Fruit fly (Drosophila melanogaster) whole organism, embryonic: ENCODE results near the gene ss.
A peak's percentile ranks its signal among the peaks of the same experiment; 100 is the strongest.

ENCODE experiments used
- B-H2 ChIP-seq: fragments of 200-800 bp; sonication (Bioruptor generic); optimal IDR thresholded peaks from 2 replicates; lab custom pipeline; 2018; ENCODE audit warnings: missing biosample characterization, mild to moderate bottlenecking, missing genetic modification characterization
- Blimp-1 ChIP-seq: fragments of 200-800 bp; sonication (Bioruptor generic); optimal IDR thresholded peaks from 3 replicates; lab custom pipeline; 2018; ENCODE audit warnings: missing biosample characterization, missing genetic modification characterization, mild to moderate bottlenecking, moderate library complexity, missing genetic modification reagents
- CG10654 ChIP-seq: fragments of 200-800 bp; sonication (Bioruptor generic); optimal IDR thresholded peaks from 2 replicates; lab custom pipeline; 2016; ENCODE audit warnings: missing biosample characterization, missing genetic modification characterization
- CG14860 ChIP-seq: fragments of 200-800 bp; sonication (Bioruptor generic); IDR thresholded peaks from 3 replicates; pipeline ENCODE4 v1.3.6; 2022; ENCODE audit warnings: missing biosample characterization, missing genetic modification characterization; ENCODE audit not compliant: partially characterized antibody
- CG15269 ChIP-seq: fragments of 200-800 bp; sonication (Bioruptor generic); optimal IDR thresholded peaks from 2 replicates; lab custom pipeline; 2018; ENCODE audit warnings: missing biosample characterization, mild to moderate bottlenecking, missing genetic modification characterization, moderate library complexity
- CG15601 ChIP-seq: fragments of 200-800 bp; sonication (Bioruptor generic); optimal IDR thresholded peaks from 3 replicates; lab custom pipeline; 2019; ENCODE audit warnings: missing biosample characterization, mild to moderate bottlenecking, missing genetic modification characterization, moderate library complexity
- CG1603 ChIP-seq: fragments of 200-800 bp; sonication (Bioruptor generic); optimal IDR thresholded peaks from 2 replicates; lab custom pipeline; 2019; ENCODE audit warnings: missing biosample characterization, mild to moderate bottlenecking, missing genetic modification characterization, moderate library complexity
- CG17802 ChIP-seq: fragments of 200-800 bp; sonication (Bioruptor generic); optimal IDR thresholded peaks from 2 replicates; lab custom pipeline; 2018; ENCODE audit warnings: missing biosample characterization, mild to moderate bottlenecking, missing genetic modification characterization, moderate library complexity
- CG18262 ChIP-seq: fragments of 200-800 bp; optimal IDR thresholded peaks from 3 replicates; lab custom pipeline; 2019; ENCODE audit warnings: missing biosample characterization, mild to moderate bottlenecking, missing genetic modification characterization, moderate library complexity
- CG2116 ChIP-seq: fragments of 200-800 bp; sonication (Bioruptor generic); optimal IDR thresholded peaks from 3 replicates; lab custom pipeline; 2018; ENCODE audit warnings: missing biosample characterization, mild to moderate bottlenecking, missing genetic modification characterization
- CG2199 ChIP-seq: fragments of 200-800 bp; sonication (Bioruptor generic); IDR thresholded peaks from 3 replicates; pipeline ENCODE4 v1.3.6; 2022; ENCODE audit warnings: missing biosample characterization, missing genetic modification characterization
- CG31365 ChIP-seq: fragments of 200-800 bp; sonication (Bioruptor generic); optimal IDR thresholded peaks from 2 replicates; lab custom pipeline; 2018; ENCODE audit warnings: missing biosample characterization, mild to moderate bottlenecking, missing genetic modification characterization
- CG33213 ChIP-seq: fragments of 200-800 bp; sonication (Bioruptor generic); optimal IDR thresholded peaks from 3 replicates; lab custom pipeline; 2016; ENCODE audit warnings: missing biosample characterization, missing genetic modification characterization
- CG34224 ChIP-seq: fragments of 200-800 bp; sonication (Bioruptor generic); IDR thresholded peaks from 3 replicates; pipeline ENCODE4 v1.3.6; 2022; ENCODE audit warnings: missing biosample characterization, missing genetic modification characterization; ENCODE audit not compliant: partially characterized antibody
- CG3995 ChIP-seq: fragments of 200-800 bp; sonication (Bioruptor generic); optimal IDR thresholded peaks from 3 replicates; lab custom pipeline; 2016; ENCODE audit warnings: missing biosample characterization, missing genetic modification characterization
- CG4707 ChIP-seq: fragments of 200-800 bp; sonication (Bioruptor generic); optimal IDR thresholded peaks from 2 replicates; lab custom pipeline; 2018; ENCODE audit warnings: missing biosample characterization, mild to moderate bottlenecking, missing genetic modification characterization, moderate library complexity
- CG4820 ChIP-seq: fragments of 200-800 bp; sonication (Bioruptor generic); optimal IDR thresholded peaks from 3 replicates; lab custom pipeline; 2016; ENCODE audit warnings: missing biosample characterization, missing genetic modification characterization
- CG5245 ChIP-seq: fragments of 200-800 bp; sonication (Bioruptor generic); optimal IDR thresholded peaks from 3 replicates; lab custom pipeline; 2016; ENCODE audit warnings: missing biosample characterization, missing genetic modification characterization
- CG7556 ChIP-seq: fragments of 200-800 bp; sonication (Bioruptor generic); optimal IDR thresholded peaks from 2 replicates; lab custom pipeline; 2017; ENCODE audit warnings: missing biosample characterization, mild to moderate bottlenecking, missing genetic modification characterization
- CG7963 ChIP-seq: fragments of 200-800 bp; sonication (Bioruptor generic); IDR thresholded peaks from 3 replicates; pipeline ENCODE4 v1.3.6; 2022; ENCODE audit warnings: missing biosample characterization, missing genetic modification characterization; ENCODE audit not compliant: partially characterized antibody
- CG8290 ChIP-seq, 3 experiments: fragments of 200-800 bp; sonication (Bioruptor generic); optimal IDR thresholded peaks; 2 replicates each; lab custom pipeline; 2016 to 2019; ENCODE audit warnings: missing biosample characterization in 3 of 3, missing genetic modification characterization in 3 of 3, mild to moderate bottlenecking in 2 of 3, moderate library complexity in 1 of 3
- CG8478 ChIP-seq: fragments of >200 bp; optimal IDR thresholded peaks from 2 replicates; lab custom pipeline; 2018
- Chrac-16 ChIP-seq: fragments of 200-800 bp; sonication (Bioruptor generic); optimal IDR thresholded peaks from 3 replicates; lab custom pipeline; 2016; ENCODE audit warnings: missing biosample characterization, missing genetic modification characterization
- Dbx ChIP-seq: fragments of 200-800 bp; sonication (Bioruptor generic); IDR thresholded peaks from 3 replicates; pipeline ENCODE4 v1.3.6; 2022; ENCODE audit warnings: missing biosample characterization, missing genetic modification characterization
- Eip74EF ChIP-seq, 2 experiments: fragments of 200-800 bp in 1 of 2; fragments of >200 bp in 1 of 2; sonication (Bioruptor generic) in 1 of 2; optimal IDR thresholded peaks; 2 replicates each; lab custom pipeline; 2017 to 2019; ENCODE audit warnings: missing biosample characterization in 2 of 2, missing genetic modification characterization in 2 of 2, mild to moderate bottlenecking in 1 of 2, moderate library complexity in 1 of 2
- Ets97D ChIP-seq: fragments of 200-800 bp; sonication (Bioruptor generic); optimal IDR thresholded peaks from 3 replicates; lab custom pipeline; 2016; ENCODE audit warnings: missing biosample characterization, missing genetic modification characterization
- MTF-1 ChIP-seq: fragments of 200-800 bp; sonication (Bioruptor generic); optimal IDR thresholded peaks from 2 replicates; lab custom pipeline; 2018; ENCODE audit warnings: missing biosample characterization, mild to moderate bottlenecking, missing genetic modification characterization, borderline replicate concordance
- Med ChIP-seq: fragments of 200-800 bp; sonication (Bioruptor generic); peaks from one replicate; lab custom pipeline; 2016; ENCODE audit warnings: missing biosample characterization, missing genetic modification characterization, mild to moderate bottlenecking, inconsistent platforms, moderate library complexity
- Meics ChIP-seq: fragments of 200-800 bp; sonication (Bioruptor generic); optimal IDR thresholded peaks from 2 replicates; lab custom pipeline; 2017; ENCODE audit warnings: missing biosample characterization, mild to moderate bottlenecking, missing genetic modification characterization
- NC2α ChIP-seq: fragments of 200-800 bp; sonication (Bioruptor generic); optimal IDR thresholded peaks from 2 replicates; lab custom pipeline; 2016; ENCODE audit warnings: missing biosample characterization, missing genetic modification characterization
- NC2β ChIP-seq: fragments of 200-800 bp; sonication (Bioruptor generic); optimal IDR thresholded peaks from 2 replicates; lab custom pipeline; 2016; ENCODE audit warnings: missing biosample characterization, missing genetic modification characterization
- NFAT ChIP-seq: fragments of 200-800 bp; sonication (Bioruptor generic); IDR thresholded peaks from 2 replicates; pipeline ENCODE4 v1.3.6; 2022; ENCODE audit warnings: missing biosample characterization, missing genetic modification characterization
- Optix ChIP-seq: fragments of 200-800 bp; sonication (Bioruptor generic); IDR thresholded peaks from 3 replicates; pipeline ENCODE4 v1.3.6; 2022; ENCODE audit warnings: missing biosample characterization, missing genetic modification characterization
- Scr ChIP-seq: fragments of 200-800 bp; sonication (Bioruptor generic); IDR thresholded peaks from 2 replicates; pipeline ENCODE4 v1.3.6; 2022; ENCODE audit warnings: missing biosample characterization, missing genetic modification characterization; ENCODE audit not compliant: partially characterized antibody
- Vsx1 ChIP-seq: fragments of 200-800 bp; sonication (Bioruptor generic); optimal IDR thresholded peaks from 2 replicates; lab custom pipeline; 2017; ENCODE audit warnings: missing biosample characterization, mild to moderate bottlenecking, missing genetic modification characterization, missing genetic modification reagents
- exex ChIP-seq: fragments of 200-800 bp; sonication (Bioruptor generic); optimal IDR thresholded peaks from 4 replicates; lab custom pipeline; 2018; ENCODE audit warnings: missing biosample characterization, mild to moderate bottlenecking, missing genetic modification characterization, moderate library complexity
- fd102C ChIP-seq: fragments of 200-800 bp; sonication (Bioruptor generic); optimal IDR thresholded peaks from 2 replicates; lab custom pipeline; 2018; ENCODE audit warnings: missing biosample characterization, mild to moderate bottlenecking, missing genetic modification characterization, moderate library complexity
- grau ChIP-seq: fragments of 200-800 bp; optimal IDR thresholded peaks from 3 replicates; lab custom pipeline; 2019; ENCODE audit warnings: missing biosample characterization, mild to moderate bottlenecking, missing genetic modification characterization, moderate library complexity
- hbn ChIP-seq: fragments of 200-800 bp; sonication (Bioruptor generic); IDR thresholded peaks from 2 replicates; pipeline ENCODE4 v1.3.6; 2022; ENCODE audit warnings: missing biosample characterization, missing genetic modification characterization; ENCODE audit not compliant: partially characterized antibody
- inv ChIP-seq: fragments of 200-800 bp; sonication (Bioruptor generic); IDR thresholded peaks from 2 replicates; pipeline ENCODE4 v1.3.6; 2022; ENCODE audit warnings: missing biosample characterization, missing genetic modification characterization; ENCODE audit not compliant: partially characterized antibody
- mirr ChIP-seq: fragments of 200-800 bp; sonication (Bioruptor generic); optimal IDR thresholded peaks from 3 replicates; lab custom pipeline; 2018; ENCODE audit warnings: missing biosample characterization, mild to moderate bottlenecking, missing genetic modification characterization
- nerfin-2 ChIP-seq: fragments of 200-800 bp; sonication (Bioruptor generic); IDR thresholded peaks from 2 replicates; pipeline ENCODE4 v1.3.6; 2022; ENCODE audit warnings: missing biosample characterization, missing genetic modification characterization; ENCODE audit not compliant: partially characterized antibody
- pho ChIP-seq: fragments of 200-800 bp; sonication (Bioruptor generic); optimal IDR thresholded peaks from 2 replicates; lab custom pipeline; 2016; ENCODE audit warnings: missing biosample characterization, missing genetic modification characterization
- sc ChIP-seq, 3 experiments: fragments of >200 bp in 2 of 3; fragments of 200-800 bp in 1 of 3; sonication (Bioruptor generic) in 1 of 3; optimal IDR thresholded peaks; 2 replicates in 2 of 3; 3 replicates in 1 of 3; lab custom pipeline; 2017; ENCODE audit warnings: mild to moderate bottlenecking in 1 of 3, missing biosample characterization in 1 of 3, missing genetic modification characterization in 1 of 3, missing genetic modification reagents in 1 of 3
- tin ChIP-seq: fragments of 200-800 bp; sonication (Bioruptor generic); optimal IDR thresholded peaks from 3 replicates; lab custom pipeline; 2016; ENCODE audit warnings: missing biosample characterization, missing genetic modification characterization
- trh ChIP-seq: fragments of 200-800 bp; sonication (Bioruptor generic); optimal IDR thresholded peaks from 2 replicates; lab custom pipeline; 2016; ENCODE audit warnings: missing biosample characterization, missing genetic modification characterization
- wor ChIP-seq: fragments of 200-800 bp; sonication (Bioruptor generic); IDR thresholded peaks from 2 replicates; pipeline ENCODE4 v1.3.6; 2022; ENCODE audit warnings: missing biosample characterization, missing genetic modification characterization
- zen2 ChIP-seq: fragments of 200-800 bp; sonication (Bioruptor generic); IDR thresholded peaks from 3 replicates; pipeline ENCODE4 v1.3.6; 2022; ENCODE audit warnings: missing biosample characterization, missing genetic modification characterization; ENCODE audit not compliant: partially characterized antibody

ss gene

DNA sequence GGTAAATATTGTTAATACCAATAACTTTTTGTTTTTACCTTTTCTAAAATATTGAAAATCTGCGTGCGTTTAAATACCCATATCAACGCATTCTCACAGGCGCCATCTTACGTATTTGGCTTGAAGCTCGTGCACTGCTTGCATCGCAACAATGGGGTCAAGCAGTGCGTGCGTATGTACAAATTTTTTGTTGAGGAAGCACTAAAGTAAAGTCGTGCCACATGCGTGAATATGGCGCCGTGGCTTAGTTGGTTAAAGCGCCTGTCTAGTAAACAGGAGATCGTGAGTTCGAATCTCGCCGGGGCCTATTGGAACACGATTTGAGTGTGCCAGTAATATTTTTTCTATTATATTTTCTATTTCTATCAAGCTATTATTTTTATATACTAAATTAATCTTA is 28.2 kb upstream of the ss start (continued):
- TF ChIP-seq CG14860 (peak; percentile 52; the same call in 1 of the 3 replicates), trh (GFP tag; lab: Kevin White, UChicago) (peak; percentile 10), MTF-1 (GFP tag; lab: Kevin White, UChicago) (peak; percentile 55), CG2116 (no peak), CG4707 (peak; percentile 27), NFAT (GFP tag; lab: Robert Waterston, UW) (peak; percentile 82), CG8478 (lab: Kevin White, UChicago) (no peak), Ets97D (GFP tag; lab: Kevin White, UChicago) (peak; percentile 40), CG2199 (peak; percentile 81; the same call in 2 of the 3 replicates), sc (optimal IDR thresholded peaks at IDR 0.05; lab: Kevin White, UChicago) (no peak), sc (GFP tag; optimal IDR thresholded peaks at IDR 0.05; lab: Kevin White, UChicago) (no peak), nerfin-2 (GFP tag; lab: Robert Waterston, UW) (peak; percentile 71), CG5245 (GFP tag; lab: Kevin White, UChicago) (peak; percentile 33), NC2β (GFP tag; lab: Kevin White, UChicago) (peak; percentile 13), CG31365 (peak; percentile 100), Dbx (GFP tag; lab: Robert Waterston, UW) (peak; percentile 73; the same call in 2 of the 3 replicates), hbn (GFP tag; lab: Robert Waterston, UW) (peak; percentile 38; the same call in 1 of the 2 replicates), Vsx1 (GFP tag; lab: Kevin White, UChicago) (no peak), wor (GFP tag; lab: Robert Waterston, UW) (no peak), Blimp-1 (GFP tag; lab: Kevin White, UChicago) (no peak), exex (tag; lab: Kevin White, UChicago) (no peak), Optix (GFP tag; lab: Robert Waterston, UW) (peak; percentile 43; the same call in 2 of the 3 replicates), tin (GFP tag; lab: Kevin White, UChicago) (peak; percentile 33), mirr (GFP tag; lab: Kevin White, UChicago) (peak; percentile 60), CG7963 (GFP tag; lab: Robert Waterston, UW) (peak; percentile 76), CG15269 (tag; lab: Kevin White, UChicago) (peak; percentile 48), CG17802 (tag; lab: Kevin White, UChicago) (peak; percentile 1), grau (peak; percentile 56), CG33213 (GFP tag; lab: Kevin White, UChicago) (peak; percentile 62), CG15601 (tag; lab: Kevin White, UChicago) (peak; percentile 31), CG8290 (GFP tag; optimal IDR thresholded peaks at IDR 0.05; lab: Kevin White, UChicago) (peak; percentile 52), CG8290 (tag; optimal IDR thresholded peaks at IDR 0.05; lab: Kevin White, UChicago) (peak in 1 of 2 experiments; percentile 89), fd102C (GFP tag; lab: Kevin White, UChicago) (peak; percentile 27), CG18262 (tag; lab: Kevin White, UChicago) (peak; percentile 13), CG10654 (GFP tag; lab: Kevin White, UChicago) (peak; percentile 23), CG3995 (GFP tag; lab: Kevin White, UChicago) (no peak), inv (peak; percentile 46), CG4820 (GFP tag; lab: Kevin White, UChicago) (peak; percentile 15), pho (peak; percentile 14), Eip74EF (GFP tag; optimal IDR thresholded peaks at IDR 0.05; lab: Kevin White, UChicago) (peak in 1 of 2 experiments; percentile 95), Scr (GFP tag; lab: Robert Waterston, UW) (peak; percentile 54), Meics (GFP tag; lab: Kevin White, UChicago) (no peak), CG34224 (peak; percentile 49), zen2 (peak; percentile 21; the same call in 1 of the 3 replicates), CG1603 (tag; lab: Kevin White, UChicago) (peak; percentile 73), Med (GFP tag; lab: Kevin White, UChicago) (peak; percentile 95), Chrac-16 (GFP tag; lab: Kevin White, UChicago) (peak; percentile 5), B-H2 (GFP tag; lab: Kevin White, UChicago) (peak; percentile 64), CG7556 (GFP tag; lab: Kevin White, UChicago) (no peak), NC2α (GFP tag; lab: Kevin White, UChicago) (peak; percentile 51)
